Worm (Caenorhabditis elegans): ENCODE data around the gene Y24F12A.1.

- TF ChIP-seq flt-1 (GFP tag; IDR thresholded peaks at IDR 0.05): no peak
- no peak for TF ChIP-seq pes-1 (GFP tag; IDR thresholded peaks at IDR 0.05)
- no peak for TF ChIP-seq ama-1 (optimal IDR thresholded peaks at IDR 0.05)
- TF ChIP-seq ceh-13 (GFP tag; optimal IDR thresholded peaks at IDR 0.05): no peak
- no peak for TF ChIP-seq hmg-4 (GFP tag; optimal IDR thresholded peaks at IDR 0.05)
- TF ChIP-seq hnd-1 (tag; optimal IDR thresholded peaks at IDR 0.05): no peak
- TF ChIP-seq tbx-37 (GFP tag; conservative IDR thresholded peaks at IDR 0.05): no peak
- TF ChIP-seq B0310.2 (tag; optimal IDR thresholded peaks at IDR 0.05): no peak
Measured at ce11 chrIV:11568249-11568940, 36.7 kb upstream of the Y24F12A.1 start.

Measured in whole organism, early embryonic.